Fruit fly (Drosophila melanogaster) whole organism, embryonic: Measurements from ENCODE around the gene CG33235.

ENCODE experiments used
- CG12391 ChIP-seq: fragments of 200-800 bp; sonication (Bioruptor generic); optimal IDR thresholded peaks from 3 replicates; lab custom pipeline; 2018; ENCODE audit warnings: missing biosample characterization, mild to moderate bottlenecking, missing genetic modification characterization, moderate library complexity
- CG12942 ChIP-seq: fragments of 200-800 bp; sonication (Bioruptor generic); optimal IDR thresholded peaks from 3 replicates; lab custom pipeline; 2016; ENCODE audit warnings: missing biosample characterization, missing genetic modification characterization
- CG14965 ChIP-seq: fragments of 200-800 bp; sonication (Bioruptor generic); optimal IDR thresholded peaks from 2 replicates; lab custom pipeline; 2016; ENCODE audit warnings: missing biosample characterization, missing genetic modification characterization, borderline replicate concordance
- CG15696 ChIP-seq: fragments of 200-800 bp; sonication (Bioruptor generic); optimal IDR thresholded peaks from 2 replicates; lab custom pipeline; 2019; ENCODE audit warnings: missing biosample characterization, mild to moderate bottlenecking, missing genetic modification characterization, moderate library complexity
- CG17385 ChIP-seq: fragments of 200-800 bp; sonication (Bioruptor generic); optimal IDR thresholded peaks from 3 replicates; lab custom pipeline; 2018; ENCODE audit warnings: missing biosample characterization, mild to moderate bottlenecking, missing genetic modification characterization
- CG17912 ChIP-seq: fragments of 200-800 bp; sonication (Bioruptor generic); optimal IDR thresholded peaks from 2 replicates; lab custom pipeline; 2018; ENCODE audit warnings: missing biosample characterization, mild to moderate bottlenecking, missing genetic modification characterization
- CG30020 ChIP-seq: fragments of 200-800 bp; optimal IDR thresholded peaks from 2 replicates; lab custom pipeline; 2019; ENCODE audit warnings: missing biosample characterization, mild to moderate bottlenecking, missing genetic modification characterization, moderate library complexity
- CG3726 ChIP-seq: fragments of 200-800 bp; sonication (Bioruptor generic); IDR thresholded peaks from 3 replicates; pipeline ENCODE4, ENCODE4 v1.3.6; 2022; ENCODE audit warnings: missing biosample characterization, missing genetic modification characterization
- CG3847 ChIP-seq: fragments of 200-800 bp; sonication (Bioruptor generic); IDR thresholded peaks from 2 replicates; pipeline ENCODE4 v1.3.6; 2022; ENCODE audit warnings: missing biosample characterization, missing genetic modification characterization
- CG42726 ChIP-seq: fragments of 200-800 bp; sonication (Bioruptor generic); IDR thresholded peaks from 2 replicates; pipeline ENCODE4 v1.3.6; 2022; ENCODE audit warnings: missing biosample characterization, missing genetic modification characterization; ENCODE audit not compliant: partially characterized antibody
- CG4328 ChIP-seq: fragments of 200-800 bp; sonication (Bioruptor generic); optimal IDR thresholded peaks from 3 replicates; lab custom pipeline; 2017; ENCODE audit warnings: missing biosample characterization, missing genetic modification reagents, missing genetic modification characterization
- CG5953 ChIP-seq: fragments of 200-800 bp; sonication (Bioruptor generic); IDR thresholded peaks from 2 replicates; pipeline ENCODE4 v1.3.6; 2022; ENCODE audit warnings: missing biosample characterization, missing genetic modification characterization
- CG6813 ChIP-seq: fragments of 200-800 bp; sonication (Bioruptor generic); optimal IDR thresholded peaks from 2 replicates; lab custom pipeline; 2017; ENCODE audit warnings: missing biosample characterization, missing genetic modification characterization, mild to moderate bottlenecking, moderate library complexity, missing genetic modification reagents
- CG7271 ChIP-seq: fragments of 200-800 bp; sonication (Bioruptor generic); optimal IDR thresholded peaks from 2 replicates; lab custom pipeline; 2018; ENCODE audit warnings: missing biosample characterization, mild to moderate bottlenecking, missing genetic modification characterization, moderate library complexity
- CG7786 ChIP-seq: fragments of 200-800 bp; sonication (Bioruptor generic); optimal IDR thresholded peaks from 2 replicates; lab custom pipeline; 2016; ENCODE audit warnings: missing biosample characterization, missing genetic modification characterization
- CG8944 ChIP-seq: fragments of 200-800 bp; sonication (Bioruptor generic); optimal IDR thresholded peaks from 3 replicates; lab custom pipeline; 2016; ENCODE audit warnings: missing biosample characterization, missing genetic modification characterization
- CG9727 ChIP-seq: fragments of 200-800 bp; sonication (Bioruptor generic); optimal IDR thresholded peaks from 3 replicates; lab custom pipeline; 2017; ENCODE audit warnings: missing biosample characterization, mild to moderate bottlenecking, missing genetic modification characterization
- D19B ChIP-seq: fragments of 200-800 bp; sonication (Bioruptor generic); optimal IDR thresholded peaks from 2 replicates; lab custom pipeline; 2017; ENCODE audit warnings: missing biosample characterization, mild to moderate bottlenecking, missing genetic modification characterization
- Doc3 ChIP-seq: fragments of 200-800 bp; sonication (Bioruptor generic); IDR thresholded peaks from 3 replicates; pipeline ENCODE4 v1.3.6; 2022; ENCODE audit warnings: missing biosample characterization, missing genetic modification characterization; ENCODE audit not compliant: partially characterized antibody
- Dref ChIP-seq: fragments of 200-800 bp; sonication (Bioruptor generic); IDR thresholded peaks from 2 replicates; pipeline ENCODE4 v1.3.6; 2022; ENCODE audit warnings: missing biosample characterization, missing genetic modification characterization
- Jarid2 ChIP-seq: fragments of 200-800 bp; sonication (Bioruptor generic); optimal IDR thresholded peaks from 3 replicates; lab custom pipeline; 2017; ENCODE audit warnings: mild to moderate bottlenecking, missing biosample characterization, missing genetic modification reagents, missing genetic modification characterization
- Med ChIP-seq: fragments of 200-800 bp; sonication (Bioruptor generic); peaks from one replicate; lab custom pipeline; 2016; ENCODE audit warnings: missing biosample characterization, missing genetic modification characterization, mild to moderate bottlenecking, inconsistent platforms, moderate library complexity
- Oli ChIP-seq: fragments of 200-800 bp; sonication (Bioruptor generic); optimal IDR thresholded peaks from 2 replicates; lab custom pipeline; 2018; ENCODE audit warnings: missing biosample characterization, mild to moderate bottlenecking, missing genetic modification characterization, moderate library complexity
- PHDP ChIP-seq: fragments of 200-800 bp; sonication (Bioruptor generic); optimal IDR thresholded peaks from 3 replicates; lab custom pipeline; 2018; ENCODE audit warnings: missing biosample characterization, mild to moderate bottlenecking, missing genetic modification characterization, moderate library complexity
- Sin3A ChIP-seq: fragments of >200 bp; optimal IDR thresholded peaks from 2 replicates; lab custom pipeline; 2018
- TFAM ChIP-seq: fragments of 200-800 bp; sonication (Bioruptor generic); optimal IDR thresholded peaks from 2 replicates; lab custom pipeline; 2017; ENCODE audit warnings: missing biosample characterization, missing genetic modification characterization, inconsistent platforms
- YL-1 ChIP-seq: fragments of 200-800 bp; sonication (Bioruptor generic); optimal IDR thresholded peaks from 3 replicates; lab custom pipeline; 2017; ENCODE audit warnings: missing biosample characterization, mild to moderate bottlenecking, missing genetic modification characterization
- ap ChIP-seq: fragments of 200-800 bp; sonication (Bioruptor generic); IDR thresholded peaks from 2 replicates; pipeline ENCODE4 v1.3.6; 2022; ENCODE audit warnings: missing biosample characterization, missing genetic modification characterization
- cad ChIP-seq: fragments of >200 bp; optimal IDR thresholded peaks from 2 replicates; lab custom pipeline; 2017; ENCODE audit warnings: missing biosample characterization, missing genetic modification characterization
- cg ChIP-seq: fragments of 200-800 bp; sonication (Bioruptor generic); optimal IDR thresholded peaks from 3 replicates; lab custom pipeline; 2019; ENCODE audit warnings: missing biosample characterization, mild to moderate bottlenecking, missing genetic modification characterization, moderate library complexity
- chm ChIP-seq: fragments of 200-800 bp; sonication (Bioruptor generic); IDR thresholded peaks from 2 replicates; pipeline ENCODE4 v1.3.6; 2022; ENCODE audit warnings: missing biosample characterization, missing genetic modification characterization
- crc ChIP-seq: fragments of 200-800 bp; sonication (Bioruptor generic); optimal IDR thresholded peaks from 2 replicates; lab custom pipeline; 2016; ENCODE audit warnings: missing biosample characterization, missing genetic modification characterization
- dan ChIP-seq: fragments of 200-800 bp; sonication (Bioruptor generic); IDR thresholded peaks from 2 replicates; pipeline ENCODE4 v1.3.6; 2022; ENCODE audit warnings: missing biosample characterization, missing genetic modification characterization
- disco-r ChIP-seq: fragments of 200-800 bp; sonication (Bioruptor generic); optimal IDR thresholded peaks from 2 replicates; lab custom pipeline; 2016; ENCODE audit warnings: missing biosample characterization, missing genetic modification characterization
- esg ChIP-seq: fragments of 200-800 bp; sonication (Bioruptor generic); conservative IDR thresholded peaks from 2 replicates; pipeline ENCODE4 v1.3.6; 2022; ENCODE audit warnings: missing biosample characterization, missing genetic modification characterization
- gce ChIP-seq: fragments of 200-800 bp; sonication (Bioruptor generic); IDR thresholded peaks from 3 replicates; pipeline ENCODE4 v1.3.6; 2022; ENCODE audit warnings: missing biosample characterization, missing genetic modification characterization
- gcm ChIP-seq: fragments of 200-800 bp; sonication (Bioruptor generic); optimal IDR thresholded peaks from 2 replicates; lab custom pipeline; 2019; ENCODE audit warnings: missing biosample characterization, mild to moderate bottlenecking, missing genetic modification characterization, moderate library complexity
- gfzf ChIP-seq: fragments of 200-800 bp; sonication (Bioruptor generic); optimal IDR thresholded peaks from 2 replicates; lab custom pipeline; 2016; ENCODE audit warnings: missing biosample characterization, mild to moderate bottlenecking, missing genetic modification characterization, moderate library complexity
- hkb ChIP-seq, 2 experiments: fragments of 200-800 bp in 1 of 2; fragments of >200 bp in 1 of 2; sonication (Bioruptor generic) in 1 of 2; IDR thresholded peaks in 1 of 2; optimal IDR thresholded peaks in 1 of 2; 2 replicates each; pipeline versions ENCODE4 v1.3.6 to Lab custom; 2017 to 2022; ENCODE audit warnings: missing biosample characterization in 1 of 2, missing genetic modification characterization in 1 of 2
- klu ChIP-seq: fragments of 200-800 bp; sonication (Bioruptor generic); IDR thresholded peaks from 2 replicates; pipeline ENCODE4 v1.3.6; 2022; ENCODE audit warnings: missing biosample characterization, missing genetic modification characterization
- knrl ChIP-seq: fragments of 200-800 bp; sonication (Bioruptor generic); IDR thresholded peaks from 3 replicates; pipeline ENCODE4 v1.3.6; 2022; ENCODE audit warnings: missing biosample characterization, missing genetic modification characterization; ENCODE audit not compliant: partially characterized antibody
- p53 ChIP-seq: fragments of 200-800 bp; sonication (Bioruptor generic); optimal IDR thresholded peaks from 2 replicates; lab custom pipeline; 2016; ENCODE audit warnings: missing biosample characterization, missing genetic modification characterization
- shn ChIP-seq: fragments of 200-800 bp; sonication (Bioruptor generic); optimal IDR thresholded peaks from 3 replicates; lab custom pipeline; 2016; ENCODE audit warnings: missing biosample characterization, missing genetic modification characterization
- sqz ChIP-seq: fragments of 200-800 bp; sonication (Bioruptor generic); optimal IDR thresholded peaks from 3 replicates; lab custom pipeline; 2018; ENCODE audit warnings: missing biosample characterization, mild to moderate bottlenecking, missing genetic modification characterization
- ssp ChIP-seq: fragments of 200-800 bp; sonication (Bioruptor generic); IDR thresholded peaks from 2 replicates; pipeline ENCODE4 v1.3.6; 2022; ENCODE audit warnings: missing biosample characterization, missing genetic modification characterization
- trem ChIP-seq: fragments of 200-800 bp; optimal IDR thresholded peaks from 3 replicates; lab custom pipeline; 2019; ENCODE audit warnings: missing biosample characterization, mild to moderate bottlenecking, missing genetic modification characterization, moderate library complexity
- tup ChIP-seq: fragments of 200-800 bp; sonication (Bioruptor generic); optimal IDR thresholded peaks from 2 replicates; lab custom pipeline; 2016; ENCODE audit warnings: missing biosample characterization, mild to moderate bottlenecking, missing genetic modification characterization, moderate library complexity
- zf30C ChIP-seq: fragments of 200-800 bp; sonication (Bioruptor generic); optimal IDR thresholded peaks from 3 replicates; lab custom pipeline; 2018; ENCODE audit warnings: missing biosample characterization, mild to moderate bottlenecking, missing genetic modification characterization
- zfh1 ChIP-seq: fragments of 200-800 bp; sonication (Bioruptor generic); IDR thresholded peaks from 3 replicates; pipeline ENCODE4 v1.3.6; 2022; ENCODE audit warnings: missing biosample characterization, missing genetic modification characterization

The CG33235 gene

dm6 chrX:11528026-11528702 lies 36.8 kb upstream of the CG33235 start (continued):
- TF ChIP-seq shn (GFP tag; lab: Kevin White, UChicago) = no peak
- TF ChIP-seq ap (GFP tag; lab: Robert Waterston, UW) = peak; percentile 52; the same call in 1 of the 2 replicates
- TF ChIP-seq trem (tag; lab: Kevin White, UChicago) = peak; percentile 87
- peak; percentile 92 for TF ChIP-seq chm
- no peak for TF ChIP-seq gfzf (GFP tag; lab: Kevin White, UChicago)
- TF ChIP-seq ssp (GFP tag; lab: Robert Waterston, UW) = peak; percentile 38; the same call in 1 of the 2 replicates
- peak; percentile 81 for TF ChIP-seq CG12391 (tag; lab: Kevin White, UChicago)
- peak; percentile 43; the same call in 1 of the 2 replicates for TF ChIP-seq CG5953 (GFP tag; lab: Robert Waterston, UW)
- no peak for TF ChIP-seq hkb (optimal IDR thresholded peaks at IDR 0.05; lab: Kevin White, UChicago)
- TF ChIP-seq hkb (GFP tag; IDR thresholded peaks at IDR 0.05; lab: Robert Waterston, UW) = peak; percentile 79
- TF ChIP-seq dan (GFP tag; lab: Robert Waterston, UW) = peak; percentile 72; the same call in 1 of the 2 replicates
- TF ChIP-seq Oli (tag; lab: Kevin White, UChicago) = peak; percentile 83
- no peak for TF ChIP-seq knrl (GFP tag; lab: Robert Waterston, UW)
- TF ChIP-seq CG15696 (tag; lab: Kevin White, UChicago) = peak; percentile 87
- no peak for TF ChIP-seq p53 (GFP tag; lab: Kevin White, UChicago)
- TF ChIP-seq zfh1 (GFP tag; lab: Robert Waterston, UW) = peak; percentile 86; the same call in 2 of the 3 replicates
- TF ChIP-seq CG17385 (GFP tag; lab: Kevin White, UChicago) = peak; percentile 75
- TF ChIP-seq klu (GFP tag; lab: Robert Waterston, UW) = no peak
- TF ChIP-seq cad (GFP tag; lab: Kevin White, UChicago) = no peak
- no peak for TF ChIP-seq CG7271 (tag; lab: Kevin White, UChicago)
- TF ChIP-seq D19B (GFP tag; lab: Kevin White, UChicago) = no peak
- TF ChIP-seq PHDP (tag; lab: Kevin White, UChicago) = peak; percentile 78
- TF ChIP-seq CG3726 (GFP tag; lab: Robert Waterston, UW) = peak; percentile 77; the same call in 2 of the 3 replicates
- TF ChIP-seq Dref (GFP tag; lab: Robert Waterston, UW) = no peak
- TF ChIP-seq CG42726 (GFP tag; lab: Robert Waterston, UW) = no peak
- TF ChIP-seq tup = no peak
- no peak for TF ChIP-seq zf30C
- TF ChIP-seq esg (GFP tag; lab: Robert Waterston, UW) = peak; percentile 56
- TF ChIP-seq gce (GFP tag; lab: Robert Waterston, UW) = peak; percentile 62; the same call in 1 of the 3 replicates
- no peak for TF ChIP-seq CG7786 (GFP tag; lab: Kevin White, UChicago)
- peak; percentile 72 for TF ChIP-seq sqz
- TF ChIP-seq gcm (GFP tag; lab: Kevin White, UChicago) = peak; percentile 87
- no peak for TF ChIP-seq Doc3 (GFP tag; lab: Robert Waterston, UW)
- peak; percentile 81 for TF ChIP-seq CG9727 (GFP tag; lab: Kevin White, UChicago)
- no peak for TF ChIP-seq crc (GFP tag; lab: Kevin White, UChicago)
- TF ChIP-seq cg = no peak
- TF ChIP-seq CG4328 (GFP tag; lab: Kevin White, UChicago) = peak; percentile 61
- TF ChIP-seq CG8944 (GFP tag; lab: Kevin White, UChicago) = peak; percentile 25
- TF ChIP-seq CG17912 (GFP tag; lab: Kevin White, UChicago) = no peak
- TF ChIP-seq YL-1 (GFP tag; lab: Kevin White, UChicago) = no peak
- TF ChIP-seq CG12942 (GFP tag; lab: Kevin White, UChicago) = peak; percentile 31
- TF ChIP-seq Med (GFP tag; lab: Kevin White, UChicago) = peak; percentile 88
- peak; percentile 49 for TF ChIP-seq CG30020
- peak; percentile 73 for TF ChIP-seq CG6813
- TF ChIP-seq CG14965 (GFP tag; lab: Kevin White, UChicago) = no peak
- TF ChIP-seq TFAM (GFP tag; lab: Kevin White, UChicago) = peak; percentile 43
- TF ChIP-seq CG3847 (GFP tag; lab: Robert Waterston, UW) = no peak; the same call in 1 of the 2 replicates
- TF ChIP-seq disco-r (GFP tag; lab: Kevin White, UChicago) = no peak
- no peak for TF ChIP-seq Sin3A (lab: Kevin White, UChicago)
- TF ChIP-seq Jarid2 (GFP tag; lab: Kevin White, UChicago) = peak; percentile 10
